Fruit fly (Drosophila melanogaster): ENCODE data around the gene CG43390.

The CG43390 gene

DNA sequence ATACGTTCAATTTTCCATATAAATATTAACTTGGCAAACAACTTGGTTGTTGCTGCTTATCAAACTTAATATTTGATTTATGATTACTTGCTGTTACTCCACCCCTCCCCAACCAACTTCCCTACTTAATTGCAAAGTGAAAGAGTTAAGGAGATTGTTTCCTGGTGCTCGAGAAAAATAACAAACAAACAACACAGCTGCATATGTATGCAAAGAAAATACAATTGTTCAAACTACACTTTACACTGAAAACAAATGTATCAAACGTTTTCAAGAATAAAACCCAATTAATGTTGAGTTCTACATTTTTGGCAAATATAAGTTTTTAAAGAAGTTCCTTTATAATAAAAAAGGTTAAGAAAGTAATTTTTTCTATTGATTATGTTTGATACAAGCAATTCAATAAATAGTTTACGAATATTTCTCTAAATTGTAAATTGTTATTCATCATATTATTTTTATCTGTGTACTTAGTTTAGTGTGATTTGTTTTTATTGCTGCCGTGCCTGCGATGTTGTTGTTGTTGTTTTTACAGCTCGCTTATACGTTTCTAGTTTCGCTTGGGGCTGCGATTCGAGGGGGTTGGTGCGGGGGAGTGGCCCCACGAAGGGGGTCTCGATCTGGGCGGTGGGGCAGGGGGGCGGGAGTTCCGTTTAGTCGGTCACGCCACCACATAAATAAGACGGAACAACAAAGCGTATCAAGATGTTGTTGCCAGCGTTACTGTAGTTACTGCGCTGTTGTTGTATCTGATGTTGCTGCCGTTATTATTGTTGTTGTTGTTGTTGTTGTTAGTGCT lies 23.9 kb downstream of the CG43390 start (continued):
- TF ChIP-seq CG12071 (GFP tag; optimal IDR thresholded peaks at IDR 0.05): peak; percentile 18
- peak; percentile 87 for TF ChIP-seq phol (tag; optimal IDR thresholded peaks at IDR 0.05)
- TF ChIP-seq tna (GFP tag; IDR thresholded peaks at IDR 0.05; ENCODE audit: partially characterized antibody): no peak
- TF ChIP-seq dmrt99B (tag; optimal IDR thresholded peaks at IDR 0.05): peak; percentile 90
- TF ChIP-seq CG6254 (GFP tag; optimal IDR thresholded peaks at IDR 0.05): no peak
- TF ChIP-seq CG7357 (GFP tag; IDR thresholded peaks at IDR 0.05): 0 out of 3 replicates have a peak, but pooled peaks have one; percentile 30
- peak; percentile 46 for TF ChIP-seq CG10654 (GFP tag; optimal IDR thresholded peaks at IDR 0.05)
- no peak for TF ChIP-seq al (GFP tag; IDR thresholded peaks at IDR 0.05)
- no peak for TF ChIP-seq her (GFP tag; optimal IDR thresholded peaks at IDR 0.05)
- TF ChIP-seq chinmo (GFP tag; IDR thresholded peaks at IDR 0.05; ENCODE audit: partially characterized antibody): peak; percentile 96
- TF ChIP-seq Usf (GFP tag; optimal IDR thresholded peaks at IDR 0.05): no peak
- TF ChIP-seq zen2 (GFP tag; IDR thresholded peaks at IDR 0.05; ENCODE audit: partially characterized antibody): no peak
- TF ChIP-seq CG8924 (tag; optimal IDR thresholded peaks at IDR 0.05): peak; percentile 88
- TF ChIP-seq row (GFP tag; IDR thresholded peaks at IDR 0.05): peak; percentile 74
- TF ChIP-seq eyg (GFP tag; optimal IDR thresholded peaks at IDR 0.05): no peak
- no peak for TF ChIP-seq CG3065 (GFP tag; optimal IDR thresholded peaks at IDR 0.05)

DNA sequence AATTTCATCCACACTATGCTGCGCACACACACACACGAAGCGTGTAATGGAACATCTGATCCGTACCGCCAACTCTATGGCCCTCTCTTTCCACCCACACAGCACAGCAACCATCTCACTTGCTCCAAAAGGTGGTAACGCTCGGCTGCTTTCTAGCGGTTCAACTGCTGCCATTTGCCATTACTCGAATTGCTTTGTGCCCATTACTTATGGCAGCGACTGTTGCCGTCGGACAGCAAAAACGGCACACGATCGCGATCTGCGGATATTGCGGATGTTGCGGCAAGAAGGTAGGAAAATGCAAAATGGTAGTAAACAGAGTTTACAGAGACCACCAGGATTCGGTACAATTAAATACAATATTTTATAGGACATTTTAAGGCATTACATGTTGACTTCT lies 25.0 kb downstream of the CG43390 start:
- peak; percentile 20 for TF ChIP-seq pros (GFP tag; optimal IDR thresholded peaks at IDR 0.05)
- TF ChIP-seq gsb (GFP tag; IDR thresholded peaks at IDR 0.05): no peak
- TF ChIP-seq CG8388 (GFP tag; optimal IDR thresholded peaks at IDR 0.05): peak; percentile 76
- TF ChIP-seq CG2199 (GFP tag; IDR thresholded peaks at IDR 0.05): 0 out of 3 replicates have a peak, but pooled peaks have one; percentile 25
- 0 out of 4 replicates have a peak, but pooled peaks have one; percentile 35 for TF ChIP-seq Dll (GFP tag; IDR thresholded peaks at IDR 0.05; ENCODE audit: partially characterized antibody)
- 0 out of 3 replicates have a peak, but pooled peaks have one; percentile 32 for TF ChIP-seq HLH4C (GFP tag; IDR thresholded peaks at IDR 0.05; ENCODE audit: partially characterized antibody)
- no peak for TF ChIP-seq dimm (GFP tag; IDR thresholded peaks at IDR 0.05)
- TF ChIP-seq CG8290 (GFP tag; optimal IDR thresholded peaks at IDR 0.05): no peak
- peak in 1 of 2 experiments; percentile 15 for TF ChIP-seq CG8290 (tag; optimal IDR thresholded peaks at IDR 0.05)
- TF ChIP-seq CG15073 (GFP tag; optimal IDR thresholded peaks at IDR 0.05): no peak
- peak; percentile 54 for TF ChIP-seq D (optimal IDR thresholded peaks at IDR 0.05)
- TF ChIP-seq D (GFP tag; optimal IDR thresholded peaks at IDR 0.05): no peak
- TF ChIP-seq sr (GFP tag; IDR thresholded peaks at IDR 0.05): peak; percentile 34; the same call in 1 of the 3 replicates
- TF ChIP-seq CG11456 (GFP tag; IDR thresholded peaks at IDR 0.05): no peak
- TF ChIP-seq CG1832 (GFP tag; optimal IDR thresholded peaks at IDR 0.05): peak; percentile 39
- TF ChIP-seq bcd (GFP tag; optimal IDR thresholded peaks at IDR 0.05): no peak
- peak; percentile 75 for TF ChIP-seq Neu2 (GFP tag; optimal IDR thresholded peaks at IDR 0.05; ENCODE audit: borderline replicate concordance)
- peak; percentile 66 for TF ChIP-seq cg (GFP tag; optimal IDR thresholded peaks at IDR 0.05)

DNA sequence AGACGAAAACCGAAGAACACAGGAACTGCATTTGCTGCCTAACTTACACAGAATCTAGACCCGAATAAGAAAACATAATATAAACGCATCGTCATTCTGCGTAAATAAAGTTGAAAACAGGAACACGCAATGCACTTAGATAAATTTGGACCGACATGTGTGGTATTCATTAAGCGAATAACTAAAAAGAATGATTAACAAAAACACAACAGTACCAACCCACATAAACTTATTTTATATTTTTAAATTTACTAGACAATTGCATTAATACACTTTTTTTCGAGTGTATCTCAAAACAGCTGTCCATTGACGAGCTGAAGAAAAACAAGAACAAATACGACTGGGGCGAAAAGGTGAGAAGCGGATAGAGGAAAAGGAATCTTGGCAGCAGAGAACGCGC lies 25.4 kb downstream of the CG43390 start:
- TF ChIP-seq pfk (GFP tag; optimal IDR thresholded peaks at IDR 0.05): no peak
- no peak for TF ChIP-seq D19B (GFP tag; optimal IDR thresholded peaks at IDR 0.05)
- TF ChIP-seq unpg (GFP tag; optimal IDR thresholded peaks at IDR 0.05): peak; percentile 86
- no peak for TF ChIP-seq CG4328 (GFP tag; optimal IDR thresholded peaks at IDR 0.05)
- peak; percentile 72 for TF ChIP-seq bcd (GFP tag; optimal IDR thresholded peaks at IDR 0.05)
- peak; percentile 80 for TF ChIP-seq twi (tag; optimal IDR thresholded peaks at IDR 0.05)
- peak; percentile 88 for TF ChIP-seq otp (GFP tag; IDR thresholded peaks at IDR 0.05)
- TF ChIP-seq CG11695 (GFP tag; IDR thresholded peaks at IDR 0.05): peak; percentile 81
- TF ChIP-seq lilli (GFP tag; optimal IDR thresholded peaks at IDR 0.05): peak; percentile 77
- TF ChIP-seq Nf-YC (tag; optimal IDR thresholded peaks at IDR 0.05): peak; percentile 18
- peak; percentile 77 for TF ChIP-seq Nf-YB (GFP tag; optimal IDR thresholded peaks at IDR 0.05)
- peak; percentile 66 for TF ChIP-seq pnt (GFP tag; optimal IDR thresholded peaks at IDR 0.05)
- TF ChIP-seq gce (GFP tag; IDR thresholded peaks at IDR 0.05): peak; percentile 39; the same call in 1 of the 3 replicates
- 0 out of 3 replicates have a peak, but pooled peaks have one; percentile 23 for TF ChIP-seq so (GFP tag; IDR thresholded peaks at IDR 0.05)
- peak; percentile 48 for TF ChIP-seq CG6654 (GFP tag; optimal IDR thresholded peaks at IDR 0.05)
- peak; percentile 87 for TF ChIP-seq CG8290 (GFP tag; optimal IDR thresholded peaks at IDR 0.05)
- TF ChIP-seq CG8290 (tag; optimal IDR thresholded peaks at IDR 0.05): peak; percentile 48 to 67
